Fruit fly (Drosophila melanogaster) whole organism, adult: ENCODE measurements around the gene Best4.

Experiments
- CG11617 ChIP-seq: fragments of 200-800 bp; sonication (Bioruptor generic); optimal IDR thresholded peaks from 2 replicates; lab custom pipeline; 2017; ENCODE audit warnings: mild to moderate bottlenecking, missing biosample characterization, missing genetic modification reagents, missing genetic modification characterization
- CG12768 ChIP-seq: fragments of 200-800 bp; sonication (Bioruptor generic); optimal IDR thresholded peaks from 2 replicates; lab custom pipeline; 2017; ENCODE audit warnings: missing biosample characterization, missing genetic modification characterization, mild to moderate bottlenecking, moderate library complexity, missing genetic modification reagents
- CG14711 ChIP-seq: fragments of 200-800 bp; sonication (Bioruptor generic); optimal IDR thresholded peaks from 2 replicates; lab custom pipeline; 2018; ENCODE audit warnings: missing biosample characterization, mild to moderate bottlenecking, missing genetic modification characterization, moderate library complexity
- CG1620 ChIP-seq: fragments of 200-800 bp; sonication (Bioruptor generic); optimal IDR thresholded peaks from 2 replicates; lab custom pipeline; 2016; ENCODE audit warnings: missing biosample characterization, missing genetic modification characterization
- CG33017 ChIP-seq: fragments of 200-800 bp; sonication (Bioruptor generic); optimal IDR thresholded peaks from 2 replicates; lab custom pipeline; 2018; ENCODE audit warnings: missing biosample characterization, mild to moderate bottlenecking, missing genetic modification characterization, moderate library complexity
- CG5204 ChIP-seq: fragments of 200-800 bp; sonication (Bioruptor generic); optimal IDR thresholded peaks from 2 replicates; lab custom pipeline; 2016; ENCODE audit warnings: missing biosample characterization, missing genetic modification characterization
- CG7045 ChIP-seq: fragments of 200-800 bp; sonication (Bioruptor generic); optimal IDR thresholded peaks from 2 replicates; lab custom pipeline; 2017; ENCODE audit warnings: missing biosample characterization, mild to moderate bottlenecking, missing genetic modification characterization
- CG7101 ChIP-seq: fragments of 200-800 bp; sonication (Bioruptor generic); optimal IDR thresholded peaks from 2 replicates; lab custom pipeline; 2018; ENCODE audit warnings: missing biosample characterization, mild to moderate bottlenecking, missing genetic modification characterization, moderate library complexity
- Clk ChIP-seq: fragments of 200-800 bp; sonication (Bioruptor generic); optimal IDR thresholded peaks from 2 replicates; lab custom pipeline; 2017; ENCODE audit warnings: missing biosample characterization, missing genetic modification characterization
- Crg-1 ChIP-seq: fragments of 200-800 bp; sonication (Bioruptor generic); optimal IDR thresholded peaks from 2 replicates; lab custom pipeline; 2016; ENCODE audit warnings: missing biosample characterization, missing genetic modification characterization
- Hr96 ChIP-seq: fragments of 200-800 bp; sonication (Bioruptor generic); optimal IDR thresholded peaks from 2 replicates; lab custom pipeline; 2016; ENCODE audit warnings: missing biosample characterization, missing genetic modification characterization
- Mnt ChIP-seq: fragments of 200-800 bp; sonication (Bioruptor generic); optimal IDR thresholded peaks from 2 replicates; lab custom pipeline; 2016; ENCODE audit warnings: missing biosample characterization, mild to moderate bottlenecking, missing genetic modification characterization
- cic ChIP-seq: fragments of 200-800 bp; sonication (Bioruptor generic); optimal IDR thresholded peaks from 2 replicates; lab custom pipeline; 2017; ENCODE audit warnings: missing biosample characterization, mild to moderate bottlenecking, missing genetic modification characterization, moderate library complexity
- cnc ChIP-seq, 2 experiments: fragments of >200 bp; optimal IDR thresholded peaks; 2 replicates each; lab custom pipeline; 2017
- kay ChIP-seq: fragments of 200-800 bp; sonication (Bioruptor generic); peaks from one replicate; lab custom pipeline; 2016; ENCODE audit warnings: missing biosample characterization, missing genetic modification characterization, borderline replicate concordance
- ovo ChIP-seq: fragments of 200-800 bp; sonication (Bioruptor generic); optimal IDR thresholded peaks from 2 replicates; lab custom pipeline; 2016; ENCODE audit warnings: missing biosample characterization, missing genetic modification characterization
- pad ChIP-seq: fragments of 200-800 bp; sonication (Bioruptor generic); optimal IDR thresholded peaks from 3 replicates; lab custom pipeline; 2017; ENCODE audit warnings: missing biosample characterization, missing genetic modification characterization, mild to moderate bottlenecking, moderate library complexity, missing genetic modification reagents
- tj ChIP-seq: fragments of 200-800 bp; sonication (Bioruptor generic); optimal IDR thresholded peaks from 3 replicates; lab custom pipeline; 2017; ENCODE audit warnings: missing biosample characterization, mild to moderate bottlenecking, missing genetic modification characterization, moderate library complexity
- toe ChIP-seq: fragments of 200-800 bp; sonication (Bioruptor generic); optimal IDR thresholded peaks from 2 replicates; lab custom pipeline; 2016; ENCODE audit warnings: missing biosample characterization, missing genetic modification characterization

The Best4 gene

DNA sequence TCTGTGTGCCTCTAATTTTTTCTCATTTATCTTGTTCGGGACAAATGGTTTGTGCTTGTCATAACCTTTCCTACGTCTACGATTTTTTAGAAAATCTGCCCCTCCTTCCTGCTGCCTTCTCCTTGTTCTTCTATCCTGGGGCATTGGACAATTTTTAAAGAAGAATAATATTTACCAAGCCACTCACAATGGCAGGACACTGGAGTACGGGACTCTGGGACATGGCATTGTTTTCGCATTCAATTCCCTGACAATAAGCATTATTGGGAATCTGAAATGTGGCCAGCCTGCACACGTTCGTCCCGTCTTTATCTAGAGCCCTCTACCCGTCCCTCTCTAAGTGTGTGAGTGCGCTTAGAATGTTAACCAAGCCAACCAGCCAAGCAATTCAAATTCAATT lies 15.8 kb downstream of the Best4 start:
- no peak for TF ChIP-seq CG7045 (GFP tag; lab: Kevin White, UChicago)
- TF ChIP-seq ovo, result no peak
- no peak for TF ChIP-seq CG14711 (tag; lab: Kevin White, UChicago)
- TF ChIP-seq CG1620 (GFP tag; lab: Kevin White, UChicago), result no peak

DNA sequence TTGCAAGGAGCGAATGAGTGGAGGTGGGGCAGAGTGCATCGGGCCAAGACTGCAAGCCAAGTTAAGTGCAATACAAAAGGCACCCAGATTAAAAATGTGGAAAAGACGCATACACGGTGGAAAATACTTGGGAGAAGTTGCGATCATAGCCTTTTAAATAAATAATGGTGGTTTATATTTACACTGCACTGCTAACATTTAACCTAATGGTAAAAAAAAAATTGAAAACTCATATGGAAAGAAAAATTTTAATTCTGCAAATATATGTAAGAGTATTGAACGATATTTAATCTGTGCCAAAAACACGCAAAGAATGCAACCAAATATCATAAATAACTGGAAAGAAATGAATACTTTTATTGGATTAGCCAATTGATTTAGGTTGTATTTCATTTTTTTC lies 16.2 kb downstream of the Best4 start:
- TF ChIP-seq CG14711 (tag; lab: Kevin White, UChicago), result no peak

DNA sequence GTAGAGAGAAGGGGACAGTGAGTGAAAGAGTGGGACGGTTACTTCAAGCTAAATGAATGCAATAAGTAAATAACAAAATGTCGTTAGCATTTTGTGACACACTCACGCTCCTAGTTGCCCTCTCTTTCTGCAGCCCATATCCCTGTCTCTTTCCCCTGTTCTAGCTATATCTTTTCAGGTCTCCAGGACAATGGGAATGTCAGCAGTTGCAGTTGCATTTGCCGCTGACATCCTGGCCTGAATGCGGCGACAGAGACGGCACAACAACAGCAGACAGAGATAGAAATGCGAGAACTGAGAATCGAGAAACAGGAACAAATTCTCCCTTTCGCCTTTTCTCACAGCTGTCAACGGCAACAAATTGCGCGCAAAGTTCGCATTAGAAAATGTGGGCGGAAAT lies 16.6 kb downstream of the Best4 start:
- no peak for TF ChIP-seq toe (GFP tag; lab: Kevin White, UChicago)
- TF ChIP-seq ovo, result no peak
- no peak for TF ChIP-seq pad (GFP tag; lab: Kevin White, UChicago)
- no peak for TF ChIP-seq Hr96 (GFP tag; lab: Kevin White, UChicago)
- no peak for TF ChIP-seq CG14711 (tag; lab: Kevin White, UChicago)

DNA sequence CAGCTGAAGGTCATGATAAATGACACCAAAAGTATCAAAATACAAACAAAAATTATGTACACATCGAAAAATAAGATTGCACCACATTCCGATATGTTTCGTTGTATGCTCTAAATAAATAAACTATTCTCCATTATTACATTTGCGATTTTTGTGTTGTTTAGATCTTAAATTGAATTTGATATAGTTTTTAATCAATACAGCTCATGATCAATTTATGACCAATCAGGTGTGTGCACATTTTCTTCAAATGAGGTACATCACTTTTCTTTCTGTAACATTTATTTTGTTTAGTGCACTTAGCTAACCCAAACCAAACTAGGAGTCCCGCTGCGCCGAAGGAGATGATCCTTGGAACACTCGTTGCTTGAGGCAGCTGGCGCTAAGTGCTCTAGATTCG lies 21.5 kb downstream of the Best4 start:
- no peak for TF ChIP-seq CG1620 (GFP tag; lab: Kevin White, UChicago)
- TF ChIP-seq CG5204 (GFP tag; lab: Kevin White, UChicago), result no peak
- no peak for TF ChIP-seq Hr96 (GFP tag; lab: Kevin White, UChicago)
- no peak for TF ChIP-seq pad (GFP tag; lab: Kevin White, UChicago)
- no peak for TF ChIP-seq CG12768 (GFP tag; lab: Kevin White, UChicago)
- TF ChIP-seq cnc (optimal IDR thresholded peaks at IDR 0.05; lab: Kevin White, UChicago), result no peak
- no peak for TF ChIP-seq CG14711 (tag; lab: Kevin White, UChicago)
- no peak for TF ChIP-seq cic
- TF ChIP-seq kay (GFP tag; lab: Kevin White, UChicago), result no peak

DNA sequence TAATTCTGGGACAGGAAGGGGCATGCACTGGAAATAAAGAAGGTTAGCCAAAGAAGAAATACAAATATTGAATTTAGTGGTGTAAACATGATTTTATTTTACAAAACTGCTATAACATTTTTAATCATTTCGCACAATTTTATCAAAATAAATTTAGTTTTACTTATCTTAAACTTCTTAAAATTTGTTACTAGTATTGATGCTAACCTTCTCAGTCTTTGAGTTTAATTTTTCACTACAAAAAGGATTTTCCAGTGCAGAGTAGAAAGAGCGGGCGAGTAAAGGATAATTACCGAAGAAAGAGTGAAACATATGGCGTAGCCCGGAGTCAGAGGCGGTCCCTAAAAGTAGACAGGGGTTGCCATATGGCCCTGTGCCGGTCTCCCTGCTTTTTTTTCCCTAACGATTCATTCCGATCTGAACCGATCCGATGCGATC lies 22.3 kb downstream of the Best4 start:
- TF ChIP-seq CG12768 (GFP tag; lab: Kevin White, UChicago) (no peak), CG14711 (tag; lab: Kevin White, UChicago) (no peak), cic (no peak), Mnt (GFP tag; lab: Kevin White, UChicago) (no peak), Hr96 (GFP tag; lab: Kevin White, UChicago) (no peak), Crg-1 (no peak)

DNA sequence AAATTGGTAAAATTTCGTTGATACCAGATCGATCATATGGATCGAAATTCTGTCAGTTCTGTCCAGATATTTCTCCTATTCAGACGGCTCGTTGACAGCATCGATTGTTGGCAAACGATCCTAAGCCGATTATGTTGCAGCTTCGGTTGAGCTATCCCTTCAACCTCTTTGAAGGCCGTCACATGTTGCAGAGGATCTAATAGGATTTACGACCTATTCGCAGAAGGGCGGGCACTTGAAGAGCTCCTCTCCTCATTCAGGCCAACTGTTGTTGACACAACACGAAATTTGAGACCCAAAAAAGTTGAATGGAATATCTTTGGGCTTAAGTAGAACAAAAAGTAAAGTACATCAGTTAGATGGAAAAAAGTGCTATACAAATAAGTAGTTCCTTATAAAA lies 23.4 kb downstream of the Best4 start:
- no peak for TF ChIP-seq tj
- no peak for TF ChIP-seq Hr96 (GFP tag; lab: Kevin White, UChicago)
- TF ChIP-seq CG12768 (GFP tag; lab: Kevin White, UChicago), result no peak
- no peak for TF ChIP-seq CG14711 (tag; lab: Kevin White, UChicago)
- TF ChIP-seq Clk, result no peak
- TF ChIP-seq cnc (optimal IDR thresholded peaks at IDR 0.05; lab: Kevin White, UChicago), result no peak
- TF ChIP-seq CG33017 (tag; lab: Kevin White, UChicago), result no peak
- no peak for TF ChIP-seq kay (GFP tag; lab: Kevin White, UChicago)
- no peak for TF ChIP-seq Mnt (GFP tag; lab: Kevin White, UChicago)

DNA sequence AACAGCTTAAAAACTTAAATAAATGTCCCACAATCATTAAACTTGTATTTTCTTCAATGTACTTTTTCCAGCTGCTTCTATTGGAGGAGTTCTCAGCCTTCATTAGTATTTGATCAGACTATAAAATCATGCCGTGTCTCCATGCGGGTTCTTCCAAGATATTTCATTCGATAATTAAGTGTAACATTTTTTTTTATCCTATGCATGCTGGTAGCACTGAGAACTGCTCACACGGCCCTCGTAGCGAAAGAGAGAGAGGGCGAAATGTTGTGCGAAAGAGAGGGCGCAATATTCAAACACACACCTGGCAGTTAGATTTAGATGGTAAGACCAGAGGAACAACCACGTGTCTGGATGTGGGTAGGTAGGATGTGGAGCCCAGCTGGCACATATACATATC lies 26.7 kb downstream of the Best4 start:
- TF ChIP-seq Crg-1, result no peak
- no peak for TF ChIP-seq tj
- TF ChIP-seq kay (GFP tag; lab: Kevin White, UChicago), result no peak
- no peak for TF ChIP-seq CG11617
- TF ChIP-seq CG7045 (GFP tag; lab: Kevin White, UChicago), result no peak
- no peak for TF ChIP-seq Mnt (GFP tag; lab: Kevin White, UChicago)
- no peak for TF ChIP-seq Clk
- no peak for TF ChIP-seq cic
- no peak for TF ChIP-seq CG12768 (GFP tag; lab: Kevin White, UChicago)
- no peak for TF ChIP-seq cnc (optimal IDR thresholded peaks at IDR 0.05; lab: Kevin White, UChicago)
- no peak for TF ChIP-seq ovo
- no peak for TF ChIP-seq toe (GFP tag; lab: Kevin White, UChicago)

DNA sequence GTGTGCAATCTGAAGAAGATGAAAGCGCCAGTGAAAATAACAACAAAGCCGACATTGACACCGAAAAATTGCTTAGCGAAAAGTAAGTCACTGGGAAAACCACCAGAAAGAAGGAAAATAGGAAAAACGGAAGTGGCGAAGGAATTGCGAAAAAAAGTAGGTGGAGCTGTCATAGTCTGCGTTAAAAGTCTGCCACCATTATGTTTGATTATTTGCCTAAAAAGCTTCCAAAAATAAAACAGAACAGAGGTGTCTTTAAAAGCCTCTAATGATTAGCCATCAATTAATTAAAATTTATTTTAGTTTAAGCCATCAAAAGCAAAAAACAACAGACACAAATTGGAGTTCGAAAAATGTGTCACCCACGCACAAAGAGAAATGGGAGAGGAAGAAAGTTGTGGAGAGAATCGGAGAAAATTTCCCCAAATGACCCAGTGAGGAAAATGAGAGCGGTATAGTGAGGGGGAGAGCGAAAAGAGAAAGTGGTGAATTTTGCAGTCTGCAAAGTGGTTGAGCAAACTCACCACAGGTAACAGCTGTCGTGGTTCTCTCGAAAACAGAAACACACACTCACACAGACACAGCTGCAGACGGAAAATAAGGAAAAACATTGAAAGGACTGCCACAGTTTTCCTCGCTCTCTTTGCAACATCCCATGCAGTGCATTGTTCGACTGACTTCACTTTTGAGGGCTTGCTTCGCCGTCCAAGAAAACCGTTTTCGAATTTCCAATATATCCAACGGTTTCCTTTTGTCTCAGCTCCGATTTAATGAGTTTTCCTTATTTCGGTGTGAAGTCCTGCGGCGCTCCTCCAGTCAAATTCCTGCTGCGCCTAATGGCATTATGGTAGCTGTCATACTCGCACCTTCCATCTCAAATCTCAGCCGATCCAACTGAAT lies 30.8 kb downstream of the Best4 start:
- TF ChIP-seq CG7101 (tag; lab: Kevin White, UChicago) (no peak), Clk (no peak), Crg-1 (no peak), CG7045 (GFP tag; lab: Kevin White, UChicago) (no peak), CG14711 (tag; lab: Kevin White, UChicago) (no peak), ovo (no peak), CG11617 (no peak), pad (GFP tag; lab: Kevin White, UChicago) (no peak), CG5204 (GFP tag; lab: Kevin White, UChicago) (no peak), kay (GFP tag; lab: Kevin White, UChicago) (no peak), Hr96 (GFP tag; lab: Kevin White, UChicago) (no peak), Mnt (GFP tag; lab: Kevin White, UChicago) (no peak)
